Worm (Caenorhabditis elegans): ENCODE data around the gene K02E7.4.

DNA sequence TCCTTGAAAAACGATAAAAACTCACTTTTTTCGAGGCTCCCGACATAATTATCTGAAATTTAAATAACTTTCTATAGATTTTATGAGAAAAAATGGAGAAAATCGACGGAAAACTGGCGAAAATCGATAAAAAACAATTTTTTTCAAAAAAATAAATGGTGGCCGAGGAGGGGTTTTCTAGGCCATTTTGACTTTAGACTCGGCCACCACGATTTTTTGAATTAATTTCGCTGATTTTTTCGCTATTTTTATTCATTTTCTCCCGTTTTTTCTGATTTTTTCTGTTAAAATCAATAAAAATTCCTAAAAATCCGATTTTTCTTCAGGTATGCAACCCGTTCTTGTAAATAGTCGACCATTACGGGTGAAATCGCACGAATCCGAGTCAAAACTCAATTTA, 51.0 kb downstream of the K02E7.4 start, which contains the start of the genes sut-1 and eri-3:
- TF ChIP-seq ztf-11 (tag; optimal IDR thresholded peaks at IDR 0.05) (no peak), flh-1 (GFP tag; optimal IDR thresholded peaks at IDR 0.05) (no peak), nhr-76 (tag; optimal IDR thresholded peaks at IDR 0.05) (no peak), pha-4 (tag; optimal IDR thresholded peaks at IDR 0.05) (no peak), nhr-237 (tag; optimal IDR thresholded peaks at IDR 0.05) (no peak), unc-62 (GFP tag; optimal IDR thresholded peaks at IDR 0.05) (no peak), elt-1 (tag; optimal IDR thresholded peaks at IDR 0.05; ENCODE audit: borderline replicate concordance, insufficient read depth) (no peak), M03D4.4 (tag; optimal IDR thresholded peaks at IDR 0.05) (no peak), elt-3 (tag; optimal IDR thresholded peaks at IDR 0.05) (no peak), sptf-1 (tag; optimal IDR thresholded peaks at IDR 0.05) (no peak), mab-5 (tag; optimal IDR thresholded peaks at IDR 0.05) (no peak)
